Worm (Caenorhabditis elegans) whole organism, L2 larva: Measurements from ENCODE around the gene R08C7.8.

Experiments used
- ZK546.5 ChIP-seq: sonication (generic microtip); optimal IDR thresholded peaks from 2 replicates; lab custom pipeline; 2017; ENCODE audit warnings: missing biosample characterization, missing genetic modification characterization
- ama-1 ChIP-seq: fragments of 150-350 bp; optimal IDR thresholded peaks from 2 replicates; lab custom pipeline; 2018; ENCODE audit warnings: inconsistent platforms
- blmp-1 ChIP-seq: sonication (generic microtip); optimal IDR thresholded peaks from 2 replicates; lab custom pipeline; 2017; ENCODE audit warnings: missing genetic modification characterization, mild to moderate bottlenecking, missing compliant biosample characterization, antibody characterized with exemption, moderate library complexity; ENCODE audit not compliant: insufficient read depth
- crh-2 ChIP-seq: sonication (generic microtip); optimal IDR thresholded peaks from 2 replicates; lab custom pipeline; 2017; ENCODE audit warnings: missing biosample characterization, missing genetic modification characterization
- egl-27 ChIP-seq: sonication (generic microtip); optimal IDR thresholded peaks from 3 replicates; lab custom pipeline; 2017; ENCODE audit warnings: missing biosample characterization, missing genetic modification reagents, missing genetic modification characterization
- elt-1 ChIP-seq: fragments of 150-350 bp; optimal IDR thresholded peaks from 2 replicates; lab custom pipeline; 2014; ENCODE audit warnings: missing biosample characterization, missing genetic modification characterization
- fos-1 ChIP-seq: fragments of 150-350 bp; optimal IDR thresholded peaks from 2 replicates; lab custom pipeline; 2014; ENCODE audit warnings: missing biosample characterization, missing genetic modification characterization
- gmeb-1 ChIP-seq: fragments of 150-350 bp; optimal IDR thresholded peaks from 2 replicates; lab custom pipeline; 2014; ENCODE audit warnings: missing biosample characterization, missing genetic modification characterization
- nhr-11 ChIP-seq: fragments of 150-350 bp; optimal IDR thresholded peaks from 2 replicates; lab custom pipeline; 2014; ENCODE audit warnings: missing biosample characterization, missing genetic modification characterization
- nhr-129 ChIP-seq: fragments of 150-350 bp; optimal IDR thresholded peaks from 2 replicates; lab custom pipeline; 2014; ENCODE audit warnings: missing biosample characterization, missing genetic modification characterization
- nhr-23 ChIP-seq: fragments of 150-350 bp; optimal IDR thresholded peaks from 2 replicates; lab custom pipeline; 2014; ENCODE audit warnings: missing biosample characterization, missing genetic modification reagents, missing genetic modification characterization
- nhr-237 ChIP-seq: fragments of 150-350 bp; optimal IDR thresholded peaks from 2 replicates; lab custom pipeline; 2014; ENCODE audit warnings: missing biosample characterization, missing genetic modification characterization
- nhr-25 ChIP-seq: fragments of 150-350 bp; sonication (generic microtip); optimal IDR thresholded peaks from 3 replicates; lab custom pipeline; 2014; ENCODE audit warnings: missing biosample characterization, missing genetic modification characterization
- nhr-77 ChIP-seq: fragments of 150-350 bp; optimal IDR thresholded peaks from 2 replicates; lab custom pipeline; 2014; ENCODE audit warnings: missing biosample characterization, missing genetic modification characterization
- sem-4 ChIP-seq: fragments of 150-350 bp; optimal IDR thresholded peaks from 2 replicates; lab custom pipeline; 2014; ENCODE audit warnings: missing biosample characterization, missing genetic modification reagents, missing genetic modification characterization
- snpc-4 ChIP-seq: fragments of 150-350 bp; optimal IDR thresholded peaks from 2 replicates; lab custom pipeline; 2014; ENCODE audit warnings: missing biosample characterization, missing genetic modification characterization
- ztf-1 ChIP-seq: fragments of 200-800 bp; sonication (Bioruptor generic); conservative IDR thresholded peaks from 2 replicates; pipeline ENCODE4 v1.3.6; 2022; ENCODE audit warnings: missing genetic modification characterization, missing compliant biosample characterization
- ztf-11 ChIP-seq: sonication (generic microtip); optimal IDR thresholded peaks from 2 replicates; lab custom pipeline; 2017; ENCODE audit warnings: missing biosample characterization, missing genetic modification characterization

The R08C7.8 gene

DNA sequence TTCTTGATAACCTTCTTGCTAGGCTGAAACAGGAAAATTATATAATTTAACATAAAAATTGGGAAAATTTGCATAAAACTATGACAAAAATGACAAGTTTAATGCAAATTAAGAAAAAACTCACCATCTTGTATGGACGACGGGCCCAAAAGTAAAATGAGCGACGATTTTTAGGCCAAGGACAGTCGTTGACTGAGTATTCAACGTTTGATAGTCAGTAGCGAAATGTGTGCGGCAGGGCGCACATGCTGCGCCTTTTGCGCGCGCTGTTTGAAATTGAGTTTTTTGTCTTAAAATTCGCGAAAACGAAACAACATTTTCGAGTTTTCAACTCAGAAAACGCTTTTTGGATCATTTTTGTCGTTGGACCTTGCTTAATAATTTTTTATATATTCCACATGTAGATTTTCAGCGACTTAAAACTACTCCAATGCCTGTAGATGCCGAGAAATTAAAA, 43.9 kb downstream of the R08C7.8 start, which contains the start of the genes rpl-7A and set-21 (continued):
- peak; percentile 63 for TF ChIP-seq snpc-4 (tag; lab: Kevin White, UChicago)
- TF ChIP-seq ztf-11 (tag; lab: Kevin White, UChicago) = no peak
- TF ChIP-seq egl-27 (tag; lab: Kevin White, UChicago) = peak; percentile 51
- peak; percentile 90 for TF ChIP-seq sem-4 (tag; lab: Kevin White, UChicago)
- TF ChIP-seq nhr-237 (tag; lab: Kevin White, UChicago) = peak; percentile 78
- TF ChIP-seq fos-1 = peak; percentile 80
- TF ChIP-seq nhr-77 (tag; lab: Kevin White, UChicago) = peak; percentile 62
- no peak for TF ChIP-seq ztf-1 (GFP tag; lab: Robert Waterston, UW)
- peak; percentile 95 for TF ChIP-seq nhr-25 (tag; lab: Kevin White, UChicago)
- no peak for TF ChIP-seq nhr-11 (tag; lab: Kevin White, UChicago)
- TF ChIP-seq crh-2 (tag; lab: Kevin White, UChicago) = peak; percentile 90
- TF ChIP-seq blmp-1 = peak; percentile 57
- TF ChIP-seq ama-1 (lab: Kevin White, UChicago) = no peak
- no peak for TF ChIP-seq elt-1 (tag; lab: Kevin White, UChicago)
- peak; percentile 94 for TF ChIP-seq gmeb-1 (tag; lab: Kevin White, UChicago)
- peak; percentile 89 for TF ChIP-seq nhr-129
- TF ChIP-seq nhr-23 (tag; lab: Kevin White, UChicago) = no peak

ce11 chrIV:4386351-4386750, 48.0 kb downstream of the R08C7.8 start, which contains the start of gene tald-1:
TSS of gene tald-1 (plus strand) at chrIV:4386651.
- TF ChIP-seq ZK546.5 (tag; lab: Kevin White, UChicago) = no peak
- peak; percentile 47 for TF ChIP-seq fos-1
